Worm (Caenorhabditis elegans): ENCODE data around the gene srd-28.

DNA sequence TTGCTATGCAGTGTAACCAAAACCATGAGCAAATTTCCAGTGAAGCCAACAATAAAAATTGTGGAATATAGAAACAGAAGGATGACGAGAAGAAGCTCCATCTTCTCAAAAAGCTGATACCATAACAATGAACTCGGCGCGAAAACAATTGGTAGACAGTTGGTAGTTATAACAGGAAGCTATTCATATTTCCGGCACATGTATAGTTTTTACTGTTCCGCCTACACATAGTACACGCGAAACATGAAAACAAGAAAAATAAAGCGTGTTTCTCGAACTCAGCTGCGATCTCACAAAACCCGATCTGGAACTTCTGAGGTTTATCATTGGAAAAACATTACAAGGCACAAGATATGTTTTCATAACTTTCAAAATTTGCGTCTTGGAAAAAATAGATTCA, 8.6 kb downstream of the srd-28 start, which contains the start of gene srsx-37:
- no peak for TF ChIP-seq hmbx-1 (tag; optimal IDR thresholded peaks at IDR 0.05)
- TF ChIP-seq B0310.2 (tag; optimal IDR thresholded peaks at IDR 0.05): no peak
- no peak for TF ChIP-seq ama-1 (optimal IDR thresholded peaks at IDR 0.05)
- no peak for TF ChIP-seq flt-1 (GFP tag; IDR thresholded peaks at IDR 0.05)
- TF ChIP-seq tra-4 (tag; optimal IDR thresholded peaks at IDR 0.05): no peak
- no peak for TF ChIP-seq F13C5.2 (tag; optimal IDR thresholded peaks at IDR 0.05)

Data from whole organism, early embryonic.